Worm (Caenorhabditis elegans) whole organism, early embryonic: Measurements from ENCODE around the gene ceh-62.

Experiments used
- B0310.2 ChIP-seq: sonication (generic microtip); optimal IDR thresholded peaks from 2 replicates; lab custom pipeline; 2016; ENCODE audit warnings: mild to moderate bottlenecking, missing genetic modification characterization, missing compliant biosample characterization
- F13C5.2 ChIP-seq: sonication (generic microtip); optimal IDR thresholded peaks from 2 replicates; lab custom pipeline; 2017; ENCODE audit warnings: mild to moderate bottlenecking, missing genetic modification characterization, inconsistent platforms, missing compliant biosample characterization
- ama-1 ChIP-seq: fragments of 150-350 bp; optimal IDR thresholded peaks from 2 replicates; lab custom pipeline; 2014
- ceh-13 ChIP-seq: fragments of 200-800 bp; sonication (Bioruptor generic); optimal IDR thresholded peaks from 2 replicates; lab custom pipeline; 2018; ENCODE audit warnings: mild to moderate bottlenecking, missing genetic modification characterization, missing compliant biosample characterization
- pes-1 ChIP-seq: fragments of 200-800 bp; sonication (Bioruptor generic); IDR thresholded peaks from 2 replicates; pipeline ENCODE4 v1.3.6; 2022; ENCODE audit warnings: missing genetic modification reagents, missing genetic modification characterization, missing compliant biosample characterization
- scrt-1 ChIP-seq: fragments of 200-800 bp; sonication (Bioruptor generic); IDR thresholded peaks from 2 replicates; pipeline ENCODE4 v1.3.6; 2022; ENCODE audit warnings: missing genetic modification characterization, missing compliant biosample characterization
- sea-1 ChIP-seq: fragments of 200-800 bp; sonication (Bioruptor generic); conservative IDR thresholded peaks from 2 replicates; pipeline ENCODE4 v1.3.6; 2022; ENCODE audit warnings: missing genetic modification characterization, missing compliant biosample characterization
- tbx-37 ChIP-seq: fragments of 200-800 bp; sonication (Bioruptor generic); conservative IDR thresholded peaks from 2 replicates; pipeline ENCODE4 v1.3.6; 2022; ENCODE audit warnings: missing genetic modification reagents, missing genetic modification characterization, missing compliant biosample characterization
- tra-4 ChIP-seq: sonication (generic microtip); optimal IDR thresholded peaks from 2 replicates; lab custom pipeline; 2017; ENCODE audit warnings: missing genetic modification characterization, missing compliant biosample characterization

DNA sequence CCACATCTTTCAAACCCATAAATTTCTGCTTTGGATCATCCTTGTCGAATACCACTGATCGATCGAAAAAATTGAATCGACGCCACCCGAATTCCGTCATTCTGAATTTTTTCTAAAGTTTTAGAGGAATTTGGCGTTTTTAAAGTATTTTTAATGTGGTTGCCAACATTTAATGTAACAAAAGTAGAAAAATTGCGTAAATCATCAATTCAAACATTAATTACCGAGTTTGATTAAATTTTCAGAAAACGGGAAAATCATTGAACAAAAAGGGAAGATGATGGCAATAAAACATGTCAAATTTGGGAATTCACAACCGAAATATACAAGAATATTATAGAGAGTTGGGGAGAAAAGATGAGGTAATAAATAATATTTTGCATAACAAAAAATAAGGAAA lies 12.1 kb upstream of the ceh-62 start, which contains the start of gene vps-11:
- TF ChIP-seq ama-1 (lab: Kevin White, UChicago) (no peak), B0310.2 (tag; lab: Kevin White, UChicago) (no peak), F13C5.2 (tag; lab: Kevin White, UChicago) (no peak), pes-1 (no peak), tbx-37 (no peak), sea-1 (GFP tag; lab: Robert Waterston, UW) (no peak), scrt-1 (GFP tag; lab: Robert Waterston, UW) (no peak), tra-4 (tag; lab: Kevin White, UChicago) (no peak), ceh-13 (GFP tag; lab: Kevin White, UChicago) (no peak)
